Fruit fly (Drosophila melanogaster): ENCODE measurements around the gene CG1161.

Gene CG1161

DNA sequence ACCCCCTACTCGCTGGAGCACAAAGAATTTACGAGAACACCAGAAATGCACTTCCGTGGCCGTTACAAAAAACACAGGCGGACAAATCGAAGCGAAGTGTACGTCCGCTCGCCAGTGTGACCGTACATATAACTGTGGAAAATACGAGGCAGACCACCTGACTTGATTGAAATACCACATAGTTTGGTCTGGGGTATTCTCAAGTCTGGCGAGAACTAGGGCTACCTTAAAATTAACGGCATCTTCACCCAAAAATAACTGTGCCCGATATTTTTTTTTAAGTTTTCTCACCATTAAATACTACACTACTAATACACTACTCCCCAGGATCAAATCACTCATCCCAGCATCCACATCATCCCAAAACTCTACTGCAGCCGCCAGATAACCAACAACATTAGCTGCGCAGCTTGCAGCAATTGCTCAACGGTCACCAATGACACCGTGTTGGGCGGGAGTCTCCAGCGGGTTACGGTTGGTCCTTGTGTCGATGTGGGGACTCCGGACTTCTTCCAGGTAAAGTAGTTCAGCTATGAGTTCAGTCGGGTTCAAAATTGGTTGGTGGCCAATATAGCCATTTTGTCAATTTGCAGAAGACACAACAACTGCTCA, 13.4 kb downstream of the CG1161 start, which contains the start of gene Cerk:
Gene Cerk, minus strand, starts transcription at position 137 of the 612 bp plus-strand sequence.
- TF ChIP-seq lola (GFP tag; optimal IDR thresholded peaks at IDR 0.05), result no peak
- no peak for TF ChIP-seq OdsH (GFP tag; optimal IDR thresholded peaks at IDR 0.05)
- TF ChIP-seq brk (GFP tag; optimal IDR thresholded peaks at IDR 0.05), result no peak
- peak; percentile 1 for TF ChIP-seq sv (GFP tag; optimal IDR thresholded peaks at IDR 0.05)
- TF ChIP-seq ey (GFP tag; optimal IDR thresholded peaks at IDR 0.05), result peak; percentile 14
- no peak for TF ChIP-seq dsf (GFP tag; optimal IDR thresholded peaks at IDR 0.05; ENCODE audit: borderline replicate concordance)
- no peak for TF ChIP-seq GATAd (GFP tag; optimal IDR thresholded peaks at IDR 0.05)
- peak; percentile 12 for TF ChIP-seq br (GFP tag; optimal IDR thresholded peaks at IDR 0.05)
- no peak for TF ChIP-seq tai (GFP tag; optimal IDR thresholded peaks at IDR 0.05)
- peak in 1 of 2 experiments; percentile 42 for TF ChIP-seq foxo (GFP tag; optimal IDR thresholded peaks at IDR 0.05)
- TF ChIP-seq CrebA (GFP tag; optimal IDR thresholded peaks at IDR 0.05; ENCODE audit: borderline replicate concordance), result no peak
- no peak for TF ChIP-seq jim (GFP tag; optimal IDR thresholded peaks at IDR 0.05)
- TF ChIP-seq Jra (GFP tag; optimal IDR thresholded peaks at IDR 0.05), result no peak
- TF ChIP-seq HLH106 (tag; optimal IDR thresholded peaks at IDR 0.05), result peak; percentile 22
- TF ChIP-seq CG9705 (GFP tag; optimal IDR thresholded peaks at IDR 0.05), result peak; percentile 27
- peak; percentile 52 for TF ChIP-seq Hr83 (GFP tag; optimal IDR thresholded peaks at IDR 0.05; ENCODE audit: poor library complexity, severe bottlenecking)
- peak; percentile 26 for TF ChIP-seq h (GFP tag; optimal IDR thresholded peaks at IDR 0.05)
- TF ChIP-seq usp (GFP tag; optimal IDR thresholded peaks at IDR 0.05), result no peak
- no peak for TF ChIP-seq N (GFP tag; optimal IDR thresholded peaks at IDR 0.05)
- peak; percentile 54 for TF ChIP-seq Hnf4 (GFP tag; optimal IDR thresholded peaks at IDR 0.05)
- no peak for TF ChIP-seq Dfd (GFP tag; optimal IDR thresholded peaks at IDR 0.05)
- no peak for TF ChIP-seq Vsx2 (GFP tag; optimal IDR thresholded peaks at IDR 0.05; ENCODE audit: partially characterized antibody)
- no peak for TF ChIP-seq Myc (optimal IDR thresholded peaks at IDR 0.05)
- peak; percentile 29 for TF ChIP-seq fru (GFP tag; optimal IDR thresholded peaks at IDR 0.05)
- no peak for TF ChIP-seq Hr78 (GFP tag; optimal IDR thresholded peaks at IDR 0.05)
- peak; percentile 17 for TF ChIP-seq Sp1 (GFP tag; optimal IDR thresholded peaks at IDR 0.05)
- TF ChIP-seq dmrt93B (GFP tag; optimal IDR thresholded peaks at IDR 0.05), result no peak
- TF ChIP-seq sage (GFP tag; optimal IDR thresholded peaks at IDR 0.05), result no peak
- peak; percentile 35 for TF ChIP-seq rgr (GFP tag; optimal IDR thresholded peaks at IDR 0.05)
- TF ChIP-seq dl (GFP tag; optimal IDR thresholded peaks at IDR 0.05; ENCODE audit: insufficient read depth in 1 of 2, partially characterized antibody in 2 of 2), result no peak
- TF ChIP-seq pan (optimal IDR thresholded peaks at IDR 0.05), result no peak
- no peak for TF ChIP-seq CG32264 (GFP tag; optimal IDR thresholded peaks at IDR 0.05)
- TF ChIP-seq Dif (GFP tag; optimal IDR thresholded peaks at IDR 0.05; ENCODE audit: partially characterized antibody), result no peak
- TF ChIP-seq Mio (GFP tag; optimal IDR thresholded peaks at IDR 0.05), result no peak
- TF ChIP-seq Rel (GFP tag; optimal IDR thresholded peaks at IDR 0.05), result no peak
- peak; percentile 54 for TF ChIP-seq Rel (tag; optimal IDR thresholded peaks at IDR 0.05)
- TF ChIP-seq woc (GFP tag; optimal IDR thresholded peaks at IDR 0.05), result peak; percentile 22
- TF ChIP-seq psq (GFP tag; optimal IDR thresholded peaks at IDR 0.05), result no peak
- TF ChIP-seq Abd-B (GFP tag; optimal IDR thresholded peaks at IDR 0.05), result no peak

DNA sequence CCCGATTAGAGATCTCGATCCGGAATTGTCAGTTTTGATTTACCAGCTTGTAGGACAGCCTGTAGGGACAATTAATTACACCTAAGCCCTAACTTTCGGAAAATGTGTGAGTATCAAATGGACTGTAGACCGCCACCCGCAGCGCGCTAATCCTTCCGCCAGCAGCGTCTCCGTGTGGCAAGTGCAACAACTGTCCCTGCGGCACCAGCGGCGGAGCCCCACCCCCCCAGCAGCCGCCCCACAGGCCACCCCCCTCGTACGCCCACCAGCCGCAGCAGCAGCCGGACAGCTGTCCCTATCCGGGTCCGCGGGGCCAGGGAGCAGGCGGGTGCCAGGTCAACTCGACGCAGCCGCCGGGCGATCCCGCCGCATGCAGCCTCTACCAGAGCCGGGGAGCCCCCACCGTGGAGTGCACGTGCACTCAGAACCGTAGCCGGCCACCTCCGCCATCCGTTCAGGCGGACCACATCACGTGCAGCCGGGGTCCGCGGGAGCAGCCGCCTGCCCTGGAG, 14.7 kb downstream of the CG1161 start, which contains the start of the genes CG31542 and CG34277:
Gene CG31542, plus strand, starts transcription at position 51 of the 512 bp plus-strand sequence.
Gene CG34277, plus strand, starts transcription at position 51 of the 512 bp plus-strand sequence.
- TF ChIP-seq Dfd (GFP tag; optimal IDR thresholded peaks at IDR 0.05) (peak; percentile 95), h (GFP tag; optimal IDR thresholded peaks at IDR 0.05) (no peak)

DNA sequence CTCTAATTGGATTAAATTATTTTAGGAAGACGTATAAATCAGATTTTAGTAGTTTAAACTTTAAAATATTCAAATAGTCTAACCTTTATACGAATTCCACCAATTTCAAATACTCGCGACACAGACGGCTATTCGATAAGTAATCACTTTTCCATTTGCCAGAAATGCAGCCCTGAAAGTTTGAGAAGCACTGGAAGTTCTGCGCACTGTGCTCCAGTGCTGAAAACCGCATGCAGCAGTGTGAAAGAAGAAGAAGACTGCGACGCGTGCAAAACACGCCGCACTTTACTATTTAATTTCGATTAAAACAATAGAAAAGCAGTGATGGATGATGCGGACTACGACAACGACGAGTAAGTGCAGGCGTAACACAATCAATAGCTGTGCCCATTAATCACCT, 16.7 kb downstream of the CG1161 start, which contains the start of gene Polr2F:
Gene Polr2F, plus strand, starts transcription at position 233 of the 400 bp plus-strand sequence.
- TF ChIP-seq rgr (GFP tag; optimal IDR thresholded peaks at IDR 0.05), result peak; percentile 89
- TF ChIP-seq sv (GFP tag; optimal IDR thresholded peaks at IDR 0.05), result peak; percentile 78
- TF ChIP-seq Mio (GFP tag; optimal IDR thresholded peaks at IDR 0.05), result peak; percentile 46
- no peak for TF ChIP-seq Hnf4 (GFP tag; optimal IDR thresholded peaks at IDR 0.05)
- TF ChIP-seq Sp1 (GFP tag; optimal IDR thresholded peaks at IDR 0.05), result peak; percentile 67
- no peak for TF ChIP-seq Rel (GFP tag; optimal IDR thresholded peaks at IDR 0.05)
- peak; percentile 53 for TF ChIP-seq Rel (tag; optimal IDR thresholded peaks at IDR 0.05)
- peak; percentile 78 for TF ChIP-seq jim (GFP tag; optimal IDR thresholded peaks at IDR 0.05)
- no peak for TF ChIP-seq tai (GFP tag; optimal IDR thresholded peaks at IDR 0.05)
- TF ChIP-seq lola (GFP tag; optimal IDR thresholded peaks at IDR 0.05), result no peak
- TF ChIP-seq OdsH (GFP tag; optimal IDR thresholded peaks at IDR 0.05), result peak; percentile 63
- TF ChIP-seq Hr83 (GFP tag; optimal IDR thresholded peaks at IDR 0.05; ENCODE audit: poor library complexity, severe bottlenecking), result peak; percentile 96
- no peak for TF ChIP-seq usp (GFP tag; optimal IDR thresholded peaks at IDR 0.05)
- TF ChIP-seq h (GFP tag; optimal IDR thresholded peaks at IDR 0.05), result peak; percentile 89
- TF ChIP-seq dmrt93B (GFP tag; optimal IDR thresholded peaks at IDR 0.05), result no peak
- TF ChIP-seq pan (optimal IDR thresholded peaks at IDR 0.05), result no peak
- peak; percentile 65 for TF ChIP-seq psq (GFP tag; optimal IDR thresholded peaks at IDR 0.05)
- peak; percentile 74 for TF ChIP-seq CG9705 (GFP tag; optimal IDR thresholded peaks at IDR 0.05)
- TF ChIP-seq fru (GFP tag; optimal IDR thresholded peaks at IDR 0.05), result peak; percentile 80
- TF ChIP-seq Myc (optimal IDR thresholded peaks at IDR 0.05), result peak; percentile 80
- TF ChIP-seq sage (GFP tag; optimal IDR thresholded peaks at IDR 0.05), result peak; percentile 22
- peak in 1 of 2 experiments; percentile 91 for TF ChIP-seq foxo (GFP tag; optimal IDR thresholded peaks at IDR 0.05)
- peak; percentile 77 for TF ChIP-seq HLH106 (tag; optimal IDR thresholded peaks at IDR 0.05)
- TF ChIP-seq N (GFP tag; optimal IDR thresholded peaks at IDR 0.05), result no peak
- no peak for TF ChIP-seq GATAd (GFP tag; optimal IDR thresholded peaks at IDR 0.05)
- TF ChIP-seq ey (GFP tag; optimal IDR thresholded peaks at IDR 0.05), result peak; percentile 85
- peak; percentile 81 for TF ChIP-seq br (GFP tag; optimal IDR thresholded peaks at IDR 0.05)
- peak; percentile 96 for TF ChIP-seq woc (GFP tag; optimal IDR thresholded peaks at IDR 0.05)
- TF ChIP-seq CG32264 (GFP tag; optimal IDR thresholded peaks at IDR 0.05), result peak; percentile 66
- TF ChIP-seq Abd-B (GFP tag; optimal IDR thresholded peaks at IDR 0.05), result no peak
